Fruit fly (Drosophila melanogaster): ENCODE measurements around the gene IM33.

dm6 chr2L:3712949-3713416, 16.5 kb upstream of the IM33 start, which contains the start of the genes CG31955 and CG2818:
- TF ChIP-seq cic (GFP tag; optimal IDR thresholded peaks at IDR 0.05), result no peak
- peak; percentile 29 for TF ChIP-seq CG14711 (tag; optimal IDR thresholded peaks at IDR 0.05)
- TF ChIP-seq kay (GFP tag; ENCODE audit: borderline replicate concordance), result peak; percentile 96
- TF ChIP-seq CG7045 (GFP tag; optimal IDR thresholded peaks at IDR 0.05), result no peak
